Fruit fly (Drosophila melanogaster) whole organism, embryonic: ENCODE measurements around the gene CG32801.
A peak's percentile ranks its signal among the peaks of the same experiment; 100 is the strongest.

Experiments used
- Ada2b ChIP-seq: fragments of 200-800 bp; sonication (Bioruptor generic); IDR thresholded peaks from 2 replicates; pipeline ENCODE4 v1.3.6; 2022; ENCODE audit warnings: missing biosample characterization, missing genetic modification characterization
- Bdp1 ChIP-seq: fragments of 200-800 bp; sonication (Bioruptor generic); optimal IDR thresholded peaks from 3 replicates; lab custom pipeline; 2016; ENCODE audit warnings: missing biosample characterization, missing genetic modification characterization
- CG10431 ChIP-seq: fragments of 200-800 bp; sonication (Bioruptor generic); optimal IDR thresholded peaks from 3 replicates; lab custom pipeline; 2018; ENCODE audit warnings: missing biosample characterization, mild to moderate bottlenecking, missing genetic modification characterization
- CG11560 ChIP-seq: fragments of 200-800 bp; sonication (Bioruptor generic); IDR thresholded peaks from 3 replicates; pipeline ENCODE4 v1.3.6; 2022; ENCODE audit warnings: missing biosample characterization, missing genetic modification characterization
- CG12744 ChIP-seq: fragments of 200-800 bp; sonication (Bioruptor generic); optimal IDR thresholded peaks from 2 replicates; lab custom pipeline; 2016; ENCODE audit warnings: missing biosample characterization, missing genetic modification characterization
- CG15514 ChIP-seq: fragments of 200-800 bp; sonication (Bioruptor generic); optimal IDR thresholded peaks from 3 replicates; lab custom pipeline; 2017; ENCODE audit warnings: missing biosample characterization, missing genetic modification characterization, mild to moderate bottlenecking, moderate library complexity, missing genetic modification reagents
- CG16813 ChIP-seq: fragments of 200-800 bp; sonication (Bioruptor generic); IDR thresholded peaks from 3 replicates; pipeline ENCODE4 v1.3.6; 2022; ENCODE audit warnings: missing biosample characterization, missing genetic modification characterization; ENCODE audit not compliant: partially characterized antibody
- CG18262 ChIP-seq: fragments of 200-800 bp; optimal IDR thresholded peaks from 3 replicates; lab custom pipeline; 2019; ENCODE audit warnings: missing biosample characterization, mild to moderate bottlenecking, missing genetic modification characterization, moderate library complexity
- CG18476 ChIP-seq: fragments of 200-800 bp; sonication (Bioruptor generic); optimal IDR thresholded peaks from 2 replicates; lab custom pipeline; 2016; ENCODE audit warnings: missing biosample characterization, mild to moderate bottlenecking, missing genetic modification characterization
- CG2120 ChIP-seq: fragments of 200-800 bp; sonication (Bioruptor generic); optimal IDR thresholded peaks from 3 replicates; lab custom pipeline; 2016; ENCODE audit warnings: missing biosample characterization, missing genetic modification characterization
- CG2129 ChIP-seq: fragments of 200-800 bp; sonication (Bioruptor generic); IDR thresholded peaks from 2 replicates; pipeline ENCODE4 v1.3.6; 2022; ENCODE audit warnings: missing biosample characterization, missing genetic modification characterization; ENCODE audit not compliant: partially characterized antibody
- CG3163 ChIP-seq: fragments of 200-800 bp; sonication (Bioruptor generic); optimal IDR thresholded peaks from 3 replicates; lab custom pipeline; 2016; ENCODE audit warnings: missing biosample characterization, missing genetic modification characterization
- CG34224 ChIP-seq: fragments of 200-800 bp; sonication (Bioruptor generic); IDR thresholded peaks from 3 replicates; pipeline ENCODE4 v1.3.6; 2022; ENCODE audit warnings: missing biosample characterization, missing genetic modification characterization; ENCODE audit not compliant: partially characterized antibody
- CG4328 ChIP-seq: fragments of 200-800 bp; sonication (Bioruptor generic); optimal IDR thresholded peaks from 3 replicates; lab custom pipeline; 2017; ENCODE audit warnings: missing biosample characterization, missing genetic modification reagents, missing genetic modification characterization
- CG5180 ChIP-seq: fragments of 200-800 bp; sonication (Bioruptor generic); optimal IDR thresholded peaks from 3 replicates; lab custom pipeline; 2017; ENCODE audit warnings: missing biosample characterization, missing genetic modification characterization, mild to moderate bottlenecking, moderate library complexity, missing genetic modification reagents
- CG7963 ChIP-seq: fragments of 200-800 bp; sonication (Bioruptor generic); IDR thresholded peaks from 3 replicates; pipeline ENCODE4 v1.3.6; 2022; ENCODE audit warnings: missing biosample characterization, missing genetic modification characterization; ENCODE audit not compliant: partially characterized antibody
- CG8388 ChIP-seq: fragments of 200-800 bp; sonication (Bioruptor generic); optimal IDR thresholded peaks from 2 replicates; lab custom pipeline; 2019; ENCODE audit warnings: missing biosample characterization, mild to moderate bottlenecking, missing genetic modification characterization, moderate library complexity
- CG9797 ChIP-seq: fragments of 200-800 bp; sonication (Bioruptor generic); optimal IDR thresholded peaks from 3 replicates; lab custom pipeline; 2018; ENCODE audit warnings: missing biosample characterization, mild to moderate bottlenecking, missing genetic modification characterization
- Dll ChIP-seq: fragments of 200-800 bp; sonication (Bioruptor generic); IDR thresholded peaks from 4 replicates; pipeline ENCODE4 v1.3.6; 2022; ENCODE audit warnings: missing biosample characterization, missing genetic modification characterization; ENCODE audit not compliant: partially characterized antibody
- Gsc ChIP-seq: fragments of 200-800 bp; sonication (Bioruptor generic); IDR thresholded peaks from 2 replicates; pipeline ENCODE4 v1.3.6; 2022; ENCODE audit warnings: missing biosample characterization, missing genetic modification characterization
- HLH54F ChIP-seq: fragments of 200-800 bp; sonication (Bioruptor generic); optimal IDR thresholded peaks from 3 replicates; lab custom pipeline; 2016; ENCODE audit warnings: missing biosample characterization, missing genetic modification characterization
- HmgD ChIP-seq: fragments of 200-800 bp; sonication (Bioruptor generic); optimal IDR thresholded peaks from 3 replicates; lab custom pipeline; 2016; ENCODE audit warnings: missing biosample characterization, missing genetic modification characterization
- HmgZ ChIP-seq: fragments of 200-800 bp; sonication (Bioruptor generic); optimal IDR thresholded peaks from 2 replicates; lab custom pipeline; 2018; ENCODE audit warnings: missing biosample characterization, mild to moderate bottlenecking, missing genetic modification characterization
- MBD-R2 ChIP-seq: fragments of 200-800 bp; sonication (Bioruptor generic); IDR thresholded peaks from 2 replicates; pipeline ENCODE4 v1.3.6; 2022; ENCODE audit warnings: missing biosample characterization, missing genetic modification characterization
- Med ChIP-seq: fragments of 200-800 bp; sonication (Bioruptor generic); peaks from one replicate; lab custom pipeline; 2016; ENCODE audit warnings: missing biosample characterization, missing genetic modification characterization, mild to moderate bottlenecking, inconsistent platforms, moderate library complexity
- Nf-YC ChIP-seq: fragments of 200-800 bp; optimal IDR thresholded peaks from 3 replicates; lab custom pipeline; 2019; ENCODE audit warnings: missing biosample characterization, mild to moderate bottlenecking, missing genetic modification characterization, moderate library complexity
- Ravus ChIP-seq: fragments of 200-800 bp; sonication (Bioruptor generic); IDR thresholded peaks from 2 replicates; pipeline ENCODE4 v1.3.6; 2022; ENCODE audit warnings: missing biosample characterization, missing genetic modification characterization
- Rfx ChIP-seq: fragments of 200-800 bp; sonication (Bioruptor generic); IDR thresholded peaks from 2 replicates; pipeline ENCODE4 v1.3.6; 2022; ENCODE audit warnings: missing biosample characterization, missing genetic modification characterization
- Sry-β ChIP-seq: fragments of 200-800 bp; sonication (Bioruptor generic); optimal IDR thresholded peaks from 2 replicates; lab custom pipeline; 2018; ENCODE audit warnings: missing biosample characterization, mild to moderate bottlenecking, missing genetic modification characterization, moderate library complexity
- Sry-δ ChIP-seq: fragments of 200-800 bp; sonication (Bioruptor generic); optimal IDR thresholded peaks from 2 replicates; lab custom pipeline; 2016; ENCODE audit warnings: missing biosample characterization, missing genetic modification characterization
- Taf1 ChIP-seq: fragments of 200-800 bp; sonication (Bioruptor generic); IDR thresholded peaks from 2 replicates; pipeline ENCODE4 v1.3.6; 2022; ENCODE audit warnings: missing biosample characterization, missing genetic modification characterization
- Tbp ChIP-seq: fragments of >200 bp; optimal IDR thresholded peaks from 2 replicates; lab custom pipeline; 2018; ENCODE audit warnings: missing biosample characterization, missing genetic modification characterization
- YL-1 ChIP-seq: fragments of 200-800 bp; sonication (Bioruptor generic); optimal IDR thresholded peaks from 3 replicates; lab custom pipeline; 2017; ENCODE audit warnings: missing biosample characterization, mild to moderate bottlenecking, missing genetic modification characterization
- amos ChIP-seq: fragments of 200-800 bp; sonication (Bioruptor generic); IDR thresholded peaks from 2 replicates; pipeline ENCODE4 v1.3.6; 2022; ENCODE audit warnings: missing biosample characterization, missing genetic modification characterization; ENCODE audit not compliant: partially characterized antibody
- ash1 ChIP-seq: fragments of 200-800 bp; sonication (Bioruptor generic); optimal IDR thresholded peaks from 2 replicates; lab custom pipeline; 2018; ENCODE audit warnings: missing biosample characterization, mild to moderate bottlenecking, missing genetic modification characterization
- ato ChIP-seq: fragments of 200-800 bp; sonication (Bioruptor generic); IDR thresholded peaks from 2 replicates; pipeline ENCODE4 v1.3.6; 2022; ENCODE audit warnings: missing biosample characterization, missing genetic modification characterization; ENCODE audit not compliant: partially characterized antibody
- btn ChIP-seq: fragments of 200-800 bp; sonication (Bioruptor generic); optimal IDR thresholded peaks from 2 replicates; lab custom pipeline; 2016; ENCODE audit warnings: missing biosample characterization, missing genetic modification characterization
- crol ChIP-seq: fragments of 200-800 bp; sonication (Bioruptor generic); IDR thresholded peaks from 2 replicates; pipeline ENCODE4 v1.3.6; 2022; ENCODE audit warnings: missing biosample characterization, missing genetic modification characterization
- disco-r ChIP-seq: fragments of 200-800 bp; sonication (Bioruptor generic); optimal IDR thresholded peaks from 2 replicates; lab custom pipeline; 2016; ENCODE audit warnings: missing biosample characterization, missing genetic modification characterization
- ewg ChIP-seq: fragments of 200-800 bp; sonication (Bioruptor generic); optimal IDR thresholded peaks from 3 replicates; lab custom pipeline; 2017; ENCODE audit warnings: mild to moderate bottlenecking, missing biosample characterization, missing genetic modification reagents, missing genetic modification characterization
- fd64A ChIP-seq: fragments of 200-800 bp; sonication (Bioruptor generic); optimal IDR thresholded peaks from 3 replicates; lab custom pipeline; 2018; ENCODE audit warnings: missing biosample characterization, mild to moderate bottlenecking, missing genetic modification characterization
- knrl ChIP-seq: fragments of 200-800 bp; sonication (Bioruptor generic); IDR thresholded peaks from 3 replicates; pipeline ENCODE4 v1.3.6; 2022; ENCODE audit warnings: missing biosample characterization, missing genetic modification characterization; ENCODE audit not compliant: partially characterized antibody
- nerfin-2 ChIP-seq: fragments of 200-800 bp; sonication (Bioruptor generic); IDR thresholded peaks from 2 replicates; pipeline ENCODE4 v1.3.6; 2022; ENCODE audit warnings: missing biosample characterization, missing genetic modification characterization; ENCODE audit not compliant: partially characterized antibody
- row ChIP-seq: fragments of 200-800 bp; sonication (Bioruptor generic); IDR thresholded peaks from 3 replicates; pipeline ENCODE4 v1.3.6; 2022; ENCODE audit warnings: missing biosample characterization, missing genetic modification characterization
- scrt ChIP-seq: fragments of 200-800 bp; sonication (Bioruptor generic); optimal IDR thresholded peaks from 2 replicates; lab custom pipeline; 2018; ENCODE audit warnings: missing biosample characterization, mild to moderate bottlenecking, missing genetic modification characterization, moderate library complexity
- sim ChIP-seq: fragments of 200-800 bp; sonication (Bioruptor generic); IDR thresholded peaks from 2 replicates; pipeline ENCODE4 v1.3.6; 2022; ENCODE audit warnings: missing biosample characterization, missing genetic modification characterization
- sqz ChIP-seq: fragments of 200-800 bp; sonication (Bioruptor generic); optimal IDR thresholded peaks from 3 replicates; lab custom pipeline; 2018; ENCODE audit warnings: missing biosample characterization, mild to moderate bottlenecking, missing genetic modification characterization
- trem ChIP-seq: fragments of 200-800 bp; optimal IDR thresholded peaks from 3 replicates; lab custom pipeline; 2019; ENCODE audit warnings: missing biosample characterization, mild to moderate bottlenecking, missing genetic modification characterization, moderate library complexity
- unc-4 ChIP-seq: fragments of 200-800 bp; sonication (Bioruptor generic); IDR thresholded peaks from 2 replicates; pipeline ENCODE4 v1.3.6; 2022; ENCODE audit warnings: missing biosample characterization, missing genetic modification characterization; ENCODE audit not compliant: partially characterized antibody

Gene CG32801

dm6 chrX:1868586-1869111 lies 34.3 kb downstream of the CG32801 start, which contains the start of the genes CG14803 and Pex5 (continued):
- peak; percentile 26 for TF ChIP-seq trem (tag; lab: Kevin White, UChicago)
- no peak for TF ChIP-seq fd64A (GFP tag; lab: Kevin White, UChicago)
- peak; percentile 38 for TF ChIP-seq ato (GFP tag; lab: Robert Waterston, UW)
- TF ChIP-seq Sry-β (GFP tag; lab: Kevin White, UChicago), result peak; percentile 8
- no peak for TF ChIP-seq CG5180 (GFP tag; lab: Kevin White, UChicago)
- peak; percentile 81 for TF ChIP-seq Med (GFP tag; lab: Kevin White, UChicago)
- no peak for TF ChIP-seq Taf1 (GFP tag; lab: Robert Waterston, UW)
- TF ChIP-seq Ravus (GFP tag; lab: Robert Waterston, UW), result no peak
- no peak for TF ChIP-seq CG8388 (GFP tag; lab: Kevin White, UChicago)
- TF ChIP-seq MBD-R2 (GFP tag; lab: Robert Waterston, UW), result peak; percentile 92
- TF ChIP-seq CG4328 (GFP tag; lab: Kevin White, UChicago), result no peak
- no peak for TF ChIP-seq nerfin-2
- TF ChIP-seq Tbp (GFP tag; lab: Kevin White, UChicago), result no peak
- TF ChIP-seq YL-1 (GFP tag; lab: Kevin White, UChicago), result peak; percentile 79
- TF ChIP-seq CG12744, result no peak
- peak; percentile 3 for TF ChIP-seq CG9797 (GFP tag; lab: Kevin White, UChicago)
- no peak for TF ChIP-seq HmgD (GFP tag; lab: Kevin White, UChicago)
- no peak for TF ChIP-seq Bdp1 (GFP tag; lab: Kevin White, UChicago)
- peak; percentile 27 for TF ChIP-seq HmgZ (tag; lab: Kevin White, UChicago)
- peak; percentile 52 for TF ChIP-seq Nf-YC (tag; lab: Kevin White, UChicago)
- no peak for TF ChIP-seq ash1 (GFP tag; lab: Kevin White, UChicago)
- no peak for TF ChIP-seq disco-r (GFP tag; lab: Kevin White, UChicago)
- TF ChIP-seq CG15514 (GFP tag; lab: Kevin White, UChicago), result peak; percentile 44
- TF ChIP-seq row, result no peak; the same call in 2 of the 3 replicates
- TF ChIP-seq sim (GFP tag; lab: Robert Waterston, UW), result no peak
- TF ChIP-seq Rfx, result peak; percentile 37; the same call in 1 of the 2 replicates
- no peak for TF ChIP-seq Ada2b (GFP tag; lab: Robert Waterston, UW)
- peak; percentile 66; the same call in 2 of the 3 replicates for TF ChIP-seq CG34224
- TF ChIP-seq Sry-δ (GFP tag; lab: Kevin White, UChicago), result peak; percentile 43
- TF ChIP-seq CG2129 (GFP tag; lab: Robert Waterston, UW), result no peak
- no peak for TF ChIP-seq crol (GFP tag; lab: Robert Waterston, UW)
- no peak for TF ChIP-seq btn
- peak; percentile 31 for TF ChIP-seq CG2120 (GFP tag; lab: Kevin White, UChicago)
- no peak for TF ChIP-seq CG18476 (GFP tag; lab: Kevin White, UChicago)
- peak; percentile 45; the same call in 2 of the 3 replicates for TF ChIP-seq knrl (GFP tag; lab: Robert Waterston, UW)
- TF ChIP-seq ewg (GFP tag; lab: Kevin White, UChicago), result no peak
- no peak for TF ChIP-seq CG18262 (tag; lab: Kevin White, UChicago)
- peak; percentile 67; the same call in 1 of the 3 replicates for TF ChIP-seq CG7963 (GFP tag; lab: Robert Waterston, UW)
- TF ChIP-seq CG10431 (GFP tag; lab: Kevin White, UChicago), result no peak
- TF ChIP-seq CG3163 (GFP tag; lab: Kevin White, UChicago), result no peak
- TF ChIP-seq CG11560 (tag; lab: Robert Waterston, UW), result no peak
- TF ChIP-seq HLH54F (GFP tag; lab: Kevin White, UChicago), result no peak
- no peak for TF ChIP-seq sqz (GFP tag; lab: Kevin White, UChicago)
- peak; percentile 65 for TF ChIP-seq CG16813 (GFP tag; lab: Robert Waterston, UW)
- peak; percentile 65 for TF ChIP-seq unc-4 (GFP tag; lab: Robert Waterston, UW)
- TF ChIP-seq Gsc, result no peak
- TF ChIP-seq Dll (GFP tag; lab: Robert Waterston, UW), result peak; percentile 57; the same call in 2 of the 4 replicates
- TF ChIP-seq amos (GFP tag; lab: Robert Waterston, UW), result peak; percentile 59; the same call in 1 of the 2 replicates
- no peak for TF ChIP-seq scrt (GFP tag; lab: Kevin White, UChicago)
